Worm (Caenorhabditis elegans): ENCODE results near the gene C07H4.1.

DNA sequence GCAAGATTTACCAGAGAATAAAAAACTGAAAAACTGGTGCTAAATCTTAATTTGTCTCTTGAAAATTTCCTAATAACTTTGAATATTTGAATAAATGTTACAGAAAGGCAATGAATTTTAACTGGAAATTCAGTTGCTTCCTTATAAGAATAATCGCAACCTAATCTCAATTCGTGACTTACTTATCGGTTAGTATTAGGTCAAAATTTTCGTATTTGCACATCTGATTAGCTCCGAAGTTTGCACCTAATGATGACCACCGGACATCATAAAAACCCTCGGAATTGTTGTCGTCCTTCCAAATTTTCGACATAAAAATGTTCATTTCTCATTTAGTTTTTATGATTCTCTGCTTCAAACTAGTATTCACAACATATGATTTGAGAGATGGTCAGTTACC is 44.3 kb upstream of the C07H4.1 start, which contains the start of gene C16D2.3:
- TF ChIP-seq dpl-1 (GFP tag; optimal IDR thresholded peaks at IDR 0.05) (no peak), unc-62 (GFP tag; optimal IDR thresholded peaks at IDR 0.05) (no peak), C04F5.9 (tag; optimal IDR thresholded peaks at IDR 0.05) (no peak), elt-3 (tag; optimal IDR thresholded peaks at IDR 0.05) (no peak), ceh-88 (GFP tag; IDR thresholded peaks at IDR 0.05) (no peak), xbp-1 (tag; optimal IDR thresholded peaks at IDR 0.05) (no peak), irx-1 (tag; optimal IDR thresholded peaks at IDR 0.05) (no peak)
